Worm (Caenorhabditis elegans) whole organism, L2 larva: ENCODE results near the gene C01G6.4.
A peak's percentile ranks its signal among the peaks of the same experiment; 100 is the strongest.

Source experiments
- C34F6.9 ChIP-seq: fragments of 150-350 bp; optimal IDR thresholded peaks from 2 replicates; lab custom pipeline; 2014; ENCODE audit warnings: missing biosample characterization, missing genetic modification characterization
- F13H6.1 ChIP-seq: sonication (generic microtip); optimal IDR thresholded peaks from 2 replicates; lab custom pipeline; 2016; ENCODE audit warnings: missing genetic modification characterization, missing compliant biosample characterization
- R02D3.7 ChIP-seq: fragments of 150-350 bp; optimal IDR thresholded peaks from 2 replicates; lab custom pipeline; 2014; ENCODE audit warnings: missing biosample characterization, missing genetic modification characterization
- Y55F3AM.14 ChIP-seq: fragments of 200-800 bp; sonication (Bioruptor generic); optimal IDR thresholded peaks from 2 replicates; lab custom pipeline; 2018; ENCODE audit warnings: mild to moderate bottlenecking, missing genetic modification characterization, missing compliant biosample characterization
- alr-1 ChIP-seq: fragments of 150-350 bp; optimal IDR thresholded peaks from 2 replicates; lab custom pipeline; 2014; ENCODE audit warnings: missing biosample characterization, missing genetic modification characterization
- aly-2 ChIP-seq: fragments of 150-350 bp; optimal IDR thresholded peaks from 2 replicates; lab custom pipeline; 2014; ENCODE audit warnings: missing biosample characterization, missing genetic modification characterization
- blmp-1 ChIP-seq: sonication (generic microtip); optimal IDR thresholded peaks from 2 replicates; lab custom pipeline; 2017; ENCODE audit warnings: missing genetic modification characterization, mild to moderate bottlenecking, missing compliant biosample characterization, antibody characterized with exemption, moderate library complexity; ENCODE audit not compliant: insufficient read depth
- ceh-16 ChIP-seq: fragments of 150-350 bp; optimal IDR thresholded peaks from 2 replicates; lab custom pipeline; 2014; ENCODE audit warnings: missing biosample characterization, missing genetic modification characterization
- crh-2 ChIP-seq: sonication (generic microtip); optimal IDR thresholded peaks from 2 replicates; lab custom pipeline; 2017; ENCODE audit warnings: missing biosample characterization, missing genetic modification characterization
- dmd-4 ChIP-seq: sonication (generic microtip); optimal IDR thresholded peaks from 2 replicates; lab custom pipeline; 2017; ENCODE audit warnings: missing biosample characterization, missing genetic modification characterization
- egl-27 ChIP-seq: sonication (generic microtip); optimal IDR thresholded peaks from 3 replicates; lab custom pipeline; 2017; ENCODE audit warnings: missing biosample characterization, missing genetic modification reagents, missing genetic modification characterization
- fos-1 ChIP-seq: fragments of 150-350 bp; optimal IDR thresholded peaks from 2 replicates; lab custom pipeline; 2014; ENCODE audit warnings: missing biosample characterization, missing genetic modification characterization
- lin-39 ChIP-seq: fragments of 150-350 bp; optimal IDR thresholded peaks from 2 replicates; lab custom pipeline; 2014; ENCODE audit warnings: missing biosample characterization, missing genetic modification reagents, missing genetic modification characterization
- lsy-2 ChIP-seq, 2 experiments: fragments of 150-350 bp in 1 of 2; sonication (generic microtip) in 1 of 2; optimal IDR thresholded peaks; 2 replicates each; lab custom pipeline; 2014 to 2017; ENCODE audit warnings: missing biosample characterization in 2 of 2, missing genetic modification characterization in 2 of 2
- mab-5 ChIP-seq: fragments of 150-350 bp; optimal IDR thresholded peaks from 2 replicates; lab custom pipeline; 2014; ENCODE audit warnings: missing biosample characterization, missing genetic modification characterization
- mbf-1 ChIP-seq: sonication (generic microtip); optimal IDR thresholded peaks from 2 replicates; lab custom pipeline; 2017; ENCODE audit warnings: missing biosample characterization, missing genetic modification characterization
- nhr-10 ChIP-seq: sonication (generic microtip); optimal IDR thresholded peaks from 2 replicates; lab custom pipeline; 2017; ENCODE audit warnings: missing biosample characterization, missing genetic modification characterization
- nhr-11 ChIP-seq: fragments of 150-350 bp; optimal IDR thresholded peaks from 2 replicates; lab custom pipeline; 2014; ENCODE audit warnings: missing biosample characterization, missing genetic modification characterization
- nhr-129 ChIP-seq: fragments of 150-350 bp; optimal IDR thresholded peaks from 2 replicates; lab custom pipeline; 2014; ENCODE audit warnings: missing biosample characterization, missing genetic modification characterization
- nhr-21 ChIP-seq: fragments of 150-350 bp; optimal IDR thresholded peaks from 2 replicates; lab custom pipeline; 2014; ENCODE audit warnings: missing biosample characterization, missing genetic modification characterization
- nhr-237 ChIP-seq: fragments of 150-350 bp; optimal IDR thresholded peaks from 2 replicates; lab custom pipeline; 2014; ENCODE audit warnings: missing biosample characterization, missing genetic modification characterization
- nhr-6 ChIP-seq: fragments of 150-350 bp; optimal IDR thresholded peaks from 2 replicates; lab custom pipeline; 2014; ENCODE audit warnings: missing biosample characterization, missing genetic modification characterization
- sem-4 ChIP-seq: fragments of 150-350 bp; optimal IDR thresholded peaks from 2 replicates; lab custom pipeline; 2014; ENCODE audit warnings: missing biosample characterization, missing genetic modification reagents, missing genetic modification characterization
- sma-3 ChIP-seq: sonication (generic microtip); optimal IDR thresholded peaks from 2 replicates; lab custom pipeline; 2016; ENCODE audit warnings: missing genetic modification reagents, missing genetic modification characterization, missing compliant biosample characterization
- sma-9 ChIP-seq, 2 experiments: fragments of 150-350 bp in 1 of 2; sonication (generic microtip) in 1 of 2; optimal IDR thresholded peaks; 2 replicates each; lab custom pipeline; 2014 to 2016; ENCODE audit warnings: missing genetic modification characterization in 2 of 2, mild to moderate bottlenecking in 1 of 2, missing biosample characterization in 1 of 2, missing compliant biosample characterization in 1 of 2, missing genetic modification reagents in 1 of 2, moderate library complexity in 1 of 2
- unc-55 ChIP-seq: fragments of 150-350 bp; sonication (generic microtip); optimal IDR thresholded peaks from 3 replicates; lab custom pipeline; 2014; ENCODE audit warnings: missing biosample characterization, missing genetic modification reagents, missing genetic modification characterization
- unc-62 ChIP-seq: fragments of 150-350 bp; optimal IDR thresholded peaks from 2 replicates; lab custom pipeline; 2014; ENCODE audit warnings: missing biosample characterization, missing genetic modification reagents, missing genetic modification characterization
- zag-1 ChIP-seq: fragments of 150-350 bp; optimal IDR thresholded peaks from 2 replicates; lab custom pipeline; 2014; ENCODE audit warnings: missing biosample characterization, missing genetic modification characterization
- ztf-4 ChIP-seq: fragments of 150-350 bp; optimal IDR thresholded peaks from 2 replicates; lab custom pipeline; 2014; ENCODE audit warnings: missing biosample characterization, missing genetic modification characterization

Gene C01G6.4

DNA sequence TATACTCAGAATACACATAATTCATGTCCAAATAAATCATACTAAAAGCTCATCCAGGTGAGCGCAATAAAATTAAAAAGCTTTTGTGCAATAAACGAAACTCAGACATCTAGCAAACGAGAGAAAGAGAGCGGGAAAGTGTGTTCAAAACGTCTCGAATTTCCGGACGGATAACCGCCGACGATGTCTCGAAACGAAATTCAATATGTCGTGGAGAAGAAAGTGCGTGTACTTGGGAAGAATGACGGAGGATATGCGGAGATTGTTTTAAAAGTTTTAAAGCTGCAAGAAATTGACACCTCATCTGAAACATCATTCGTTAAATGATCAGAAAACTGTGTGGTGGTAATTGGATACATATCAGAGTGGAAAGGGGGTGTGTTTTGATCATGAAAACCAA is 41.9 kb upstream of the C01G6.4 start:
- TF ChIP-seq dmd-4 (tag; lab: Kevin White, UChicago), result no peak
- TF ChIP-seq aly-2, result no peak
- TF ChIP-seq nhr-129 (tag; lab: Kevin White, UChicago), result peak; percentile 6
- TF ChIP-seq F13H6.1, result peak; percentile 46
- no peak for TF ChIP-seq egl-27 (tag; lab: Kevin White, UChicago)
- TF ChIP-seq, all 48 proteins: peak for 2

DNA sequence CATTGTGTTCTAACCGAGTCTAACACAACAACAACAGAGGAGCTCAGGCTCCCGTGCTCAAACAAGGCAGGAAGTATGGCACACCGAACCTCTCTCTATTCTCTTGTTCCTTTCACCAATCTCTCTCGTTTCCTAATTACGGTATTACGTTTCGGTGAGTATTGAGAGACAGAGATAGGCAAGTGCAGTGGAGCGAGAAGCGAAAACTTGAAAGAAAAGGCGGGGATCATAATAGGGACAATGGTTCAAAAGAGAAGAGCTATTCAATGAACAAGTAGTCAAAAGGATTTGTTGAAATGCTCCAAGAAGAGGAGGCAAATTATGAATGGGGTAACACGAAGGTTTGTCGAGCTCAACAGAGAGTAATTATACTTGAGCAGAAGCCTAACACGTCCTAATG is 40.5 kb upstream of the C01G6.4 start:
- TF ChIP-seq mab-5 (tag; lab: Kevin White, UChicago), result no peak
- TF ChIP-seq nhr-21, result no peak
- TF ChIP-seq aly-2, result no peak
- no peak for TF ChIP-seq R02D3.7 (tag; lab: Kevin White, UChicago)
- TF ChIP-seq Y55F3AM.14 (GFP tag; lab: Kevin White, UChicago), result no peak
- no peak for TF ChIP-seq nhr-11 (tag; lab: Kevin White, UChicago)
- no peak for TF ChIP-seq nhr-10
- TF ChIP-seq C34F6.9, result no peak
- no peak for TF ChIP-seq nhr-6
- no peak for TF ChIP-seq sem-4
- TF ChIP-seq crh-2 (tag; lab: Kevin White, UChicago), result no peak
- no peak for TF ChIP-seq ceh-16 (tag; lab: Kevin White, UChicago)

DNA sequence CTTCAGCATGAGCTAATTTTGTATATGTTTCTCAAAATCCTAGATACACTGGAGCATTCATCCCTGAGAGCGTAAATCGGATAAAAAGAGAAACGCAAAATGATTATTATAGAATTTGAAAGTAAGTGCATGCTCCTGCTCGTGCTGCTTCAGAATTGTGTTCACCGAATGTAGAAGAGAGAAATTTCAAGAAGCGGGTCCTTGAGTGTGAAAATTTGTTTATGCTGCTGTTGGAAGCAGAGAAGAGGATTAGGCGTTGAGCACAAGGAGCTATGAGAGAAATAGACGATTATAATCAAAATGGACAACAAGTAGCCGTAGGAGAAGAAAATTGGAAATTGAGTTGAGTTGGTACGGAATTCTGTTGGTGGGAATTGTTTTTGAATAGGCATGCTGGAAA is 38.9 kb upstream of the C01G6.4 start:
- TF ChIP-seq unc-55 (GFP tag; lab: Kevin White, UChicago) (peak; percentile 22), sem-4 (no peak)

DNA sequence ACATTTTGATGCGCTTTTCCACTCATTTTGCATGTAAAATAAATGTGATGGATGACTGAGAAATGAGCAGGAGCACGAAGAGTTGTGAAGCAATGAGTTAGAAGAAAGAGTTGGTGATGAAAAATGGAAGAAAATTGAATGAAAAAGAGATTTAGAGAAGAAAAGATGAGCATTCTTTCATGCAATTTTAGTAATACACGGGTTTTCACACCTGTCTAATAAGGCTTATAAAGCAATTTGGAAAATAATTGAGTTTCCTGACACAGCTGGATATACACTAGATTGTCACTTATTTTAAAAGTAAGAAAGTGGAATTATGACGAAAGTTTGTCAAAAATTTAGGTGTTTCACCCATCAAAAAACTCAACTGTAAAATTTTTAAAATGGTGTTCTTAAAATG is 38.0 kb upstream of the C01G6.4 start:
- TF ChIP-seq alr-1 (tag; lab: Kevin White, UChicago) (no peak), nhr-237 (tag; lab: Kevin White, UChicago) (no peak), lsy-2 (tag; optimal IDR thresholded peaks at IDR 0.05; lab: Kevin White, UChicago) (no peak), nhr-129 (tag; lab: Kevin White, UChicago) (no peak), nhr-10 (no peak), C34F6.9 (no peak), unc-55 (GFP tag; lab: Kevin White, UChicago) (peak; percentile 31)

DNA sequence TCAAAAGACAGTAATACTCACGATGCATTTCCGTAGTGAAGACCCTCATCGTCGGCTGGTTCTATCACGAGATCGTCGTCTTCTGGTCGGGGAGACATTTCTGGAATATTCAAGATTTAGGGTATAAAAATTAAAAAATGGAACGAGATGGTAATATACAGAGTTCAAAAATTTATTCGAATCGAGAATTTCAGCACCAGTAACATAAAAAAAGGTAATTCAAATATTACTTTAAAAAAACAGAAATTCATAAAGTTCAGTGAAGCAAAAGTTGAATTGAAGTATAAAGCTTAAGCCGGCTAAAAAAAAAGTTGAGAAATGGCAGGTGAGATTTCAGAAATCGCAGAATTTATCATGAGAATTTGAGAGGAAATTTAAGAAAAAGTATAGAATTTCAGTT is 37.4 kb upstream of the C01G6.4 start, which contains the start of gene cam-1:
cam-1 (minus strand) TSS at position 101 of the 400 bp plus-strand sequence.
- TF ChIP-seq sma-3 (no peak), mbf-1 (tag; lab: Kevin White, UChicago) (no peak), nhr-11 (tag; lab: Kevin White, UChicago) (no peak)

DNA sequence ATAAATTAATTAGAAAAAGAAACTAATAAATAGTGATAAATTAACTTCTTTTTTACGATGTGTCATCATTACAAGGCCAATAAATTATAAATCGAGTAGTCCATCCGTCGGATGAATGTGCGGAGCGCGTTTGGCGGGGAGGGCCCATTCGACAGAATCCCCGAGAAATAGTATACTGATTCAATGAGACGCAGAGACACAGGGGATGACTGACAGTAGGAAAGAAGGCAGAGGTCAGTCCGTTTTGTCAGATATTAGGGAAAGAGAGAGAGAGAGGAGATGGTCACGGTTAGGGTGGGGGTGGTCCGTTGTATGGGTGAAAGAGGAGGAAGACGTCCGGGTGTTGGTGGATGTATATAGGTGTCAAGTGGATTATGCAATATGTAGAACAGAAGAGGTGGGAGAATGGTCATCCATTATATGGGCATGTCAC is 35.8 kb upstream of the C01G6.4 start:
- TF ChIP-seq aly-2 (no peak), mab-5 (tag; lab: Kevin White, UChicago) (peak; percentile 87)

DNA sequence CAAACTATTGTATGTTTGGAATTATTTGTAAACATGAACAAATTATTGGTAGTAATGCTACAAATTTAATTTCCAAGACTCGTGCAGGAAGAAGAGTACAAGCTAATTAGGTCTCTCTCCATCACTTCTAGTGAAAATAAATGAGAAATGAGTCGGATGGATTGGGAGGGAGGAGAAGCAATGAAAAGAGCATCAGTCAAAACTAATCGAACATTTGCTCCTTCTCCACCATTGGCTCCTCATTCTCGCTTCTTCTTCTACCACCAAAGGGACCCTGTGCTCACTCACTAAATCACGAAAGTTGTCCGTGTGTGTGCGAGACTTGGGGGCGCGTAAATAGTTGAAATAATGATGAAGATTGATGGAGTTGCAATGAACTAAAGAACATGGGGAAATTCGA is 34.0 kb upstream of the C01G6.4 start:
- TF ChIP-seq F13H6.1, result peak; percentile 57
- peak; percentile 50 for TF ChIP-seq sem-4
- TF ChIP-seq nhr-11 (tag; lab: Kevin White, UChicago), result no peak
- TF ChIP-seq mab-5 (tag; lab: Kevin White, UChicago), result peak; percentile 93
- TF ChIP-seq lin-39 (tag; lab: Kevin White, UChicago), result peak; percentile 79
- no peak for TF ChIP-seq ceh-16 (tag; lab: Kevin White, UChicago)
- peak; percentile 46 for TF ChIP-seq sma-9 (GFP tag; optimal IDR thresholded peaks at IDR 0.05; lab: Kevin White, UChicago)
- no peak for TF ChIP-seq sma-9 (tag; optimal IDR thresholded peaks at IDR 0.05; lab: Kevin White, UChicago)
- no peak for TF ChIP-seq egl-27 (tag; lab: Kevin White, UChicago)
- peak in 1 of 2 experiments; percentile 59 for TF ChIP-seq lsy-2 (tag; optimal IDR thresholded peaks at IDR 0.05; lab: Kevin White, UChicago)
- TF ChIP-seq zag-1 (tag; lab: Kevin White, UChicago), result peak; percentile 50
- TF ChIP-seq ztf-4 (tag; lab: Kevin White, UChicago), result peak; percentile 23
- TF ChIP-seq nhr-129 (tag; lab: Kevin White, UChicago), result peak; percentile 33
- TF ChIP-seq fos-1 (tag; lab: Kevin White, UChicago), result no peak
- TF ChIP-seq C34F6.9, result peak; percentile 56
- TF ChIP-seq unc-62 (GFP tag; lab: Kevin White, UChicago), result peak; percentile 46
- peak; percentile 2 for TF ChIP-seq unc-55 (GFP tag; lab: Kevin White, UChicago)
- TF ChIP-seq blmp-1, result no peak
